Fruit fly (Drosophila melanogaster) whole organism, embryonic: ENCODE results near the gene CG12301.
A peak's percentile ranks its signal among the peaks of the same experiment; 100 is the strongest.

Source experiments
- Ada2b ChIP-seq: fragments of 200-800 bp; sonication (Bioruptor generic); IDR thresholded peaks from 2 replicates; pipeline ENCODE4 v1.3.6; 2022; ENCODE audit warnings: missing biosample characterization, missing genetic modification characterization
- Atf3 ChIP-seq: fragments of 200-800 bp; sonication (Bioruptor generic); optimal IDR thresholded peaks from 3 replicates; lab custom pipeline; 2016; ENCODE audit warnings: missing biosample characterization, missing genetic modification characterization
- CG10979 ChIP-seq: fragments of 200-800 bp; sonication (Bioruptor generic); optimal IDR thresholded peaks from 2 replicates; lab custom pipeline; 2018; ENCODE audit warnings: missing biosample characterization, mild to moderate bottlenecking, missing genetic modification characterization, moderate library complexity
- CG14710 ChIP-seq: fragments of 200-800 bp; sonication (Bioruptor generic); optimal IDR thresholded peaks from 3 replicates; lab custom pipeline; 2019; ENCODE audit warnings: missing biosample characterization, mild to moderate bottlenecking, missing genetic modification characterization, moderate library complexity
- CG15601 ChIP-seq: fragments of 200-800 bp; sonication (Bioruptor generic); optimal IDR thresholded peaks from 3 replicates; lab custom pipeline; 2019; ENCODE audit warnings: missing biosample characterization, mild to moderate bottlenecking, missing genetic modification characterization, moderate library complexity
- CG17328 ChIP-seq: fragments of 200-800 bp; sonication (Bioruptor generic); IDR thresholded peaks from 2 replicates; pipeline ENCODE4 v1.3.6; 2022; ENCODE audit warnings: missing biosample characterization, missing genetic modification characterization
- CG18262 ChIP-seq: fragments of 200-800 bp; optimal IDR thresholded peaks from 3 replicates; lab custom pipeline; 2019; ENCODE audit warnings: missing biosample characterization, mild to moderate bottlenecking, missing genetic modification characterization, moderate library complexity
- CG2129 ChIP-seq: fragments of 200-800 bp; sonication (Bioruptor generic); IDR thresholded peaks from 2 replicates; pipeline ENCODE4 v1.3.6; 2022; ENCODE audit warnings: missing biosample characterization, missing genetic modification characterization; ENCODE audit not compliant: partially characterized antibody
- CG31441 ChIP-seq: fragments of 200-800 bp; sonication (Bioruptor generic); IDR thresholded peaks from 2 replicates; pipeline ENCODE4 v1.3.6; 2022; ENCODE audit warnings: missing biosample characterization, missing genetic modification characterization
- CG42726 ChIP-seq: fragments of 200-800 bp; sonication (Bioruptor generic); IDR thresholded peaks from 2 replicates; pipeline ENCODE4 v1.3.6; 2022; ENCODE audit warnings: missing biosample characterization, missing genetic modification characterization; ENCODE audit not compliant: partially characterized antibody
- CG43689 ChIP-seq: fragments of 200-800 bp; sonication (Bioruptor generic); IDR thresholded peaks from 2 replicates; pipeline ENCODE4 v1.3.6; 2022; ENCODE audit warnings: missing biosample characterization, missing genetic modification characterization
- CG7556 ChIP-seq: fragments of 200-800 bp; sonication (Bioruptor generic); optimal IDR thresholded peaks from 2 replicates; lab custom pipeline; 2017; ENCODE audit warnings: missing biosample characterization, mild to moderate bottlenecking, missing genetic modification characterization
- CG7987 ChIP-seq: fragments of 200-800 bp; sonication (Bioruptor generic); optimal IDR thresholded peaks from 2 replicates; lab custom pipeline; 2018; ENCODE audit warnings: missing biosample characterization, mild to moderate bottlenecking, missing genetic modification characterization, moderate library complexity
- CG8359 ChIP-seq: fragments of 200-800 bp; sonication (Bioruptor generic); optimal IDR thresholded peaks from 2 replicates; lab custom pipeline; 2017; ENCODE audit warnings: missing biosample characterization, mild to moderate bottlenecking, missing genetic modification characterization, borderline replicate concordance
- CG8765 ChIP-seq: fragments of 200-800 bp; sonication (Bioruptor generic); IDR thresholded peaks from 2 replicates; pipeline ENCODE4 v1.3.6; 2022; ENCODE audit warnings: missing biosample characterization, missing genetic modification characterization
- CG8924 ChIP-seq: fragments of 200-800 bp; optimal IDR thresholded peaks from 3 replicates; lab custom pipeline; 2019; ENCODE audit warnings: missing biosample characterization, mild to moderate bottlenecking, missing genetic modification characterization, moderate library complexity
- D19B ChIP-seq: fragments of 200-800 bp; sonication (Bioruptor generic); optimal IDR thresholded peaks from 2 replicates; lab custom pipeline; 2017; ENCODE audit warnings: missing biosample characterization, mild to moderate bottlenecking, missing genetic modification characterization
- Ets65A ChIP-seq: fragments of 200-800 bp; sonication (Bioruptor generic); peaks from one replicate; lab custom pipeline; 2016; ENCODE audit warnings: missing biosample characterization, missing genetic modification characterization
- Gug ChIP-seq: fragments of 200-800 bp; sonication (Bioruptor generic); IDR thresholded peaks from 4 replicates; pipeline ENCODE4 v1.3.6; 2022; ENCODE audit warnings: missing biosample characterization, missing genetic modification characterization
- Hr3 ChIP-seq: fragments of 200-800 bp; sonication (Bioruptor generic); optimal IDR thresholded peaks from 3 replicates; lab custom pipeline; 2016; ENCODE audit warnings: missing biosample characterization, missing genetic modification characterization
- Mrtf ChIP-seq: fragments of 200-800 bp; sonication (Bioruptor generic); IDR thresholded peaks from 3 replicates; pipeline ENCODE4 v1.3.6; 2022; ENCODE audit warnings: missing biosample characterization, missing genetic modification characterization
- NK7.1 ChIP-seq: fragments of 200-800 bp; sonication (Bioruptor generic); optimal IDR thresholded peaks from 3 replicates; lab custom pipeline; 2016; ENCODE audit warnings: missing biosample characterization, missing genetic modification characterization
- Opbp ChIP-seq: fragments of 200-800 bp; sonication (Bioruptor generic); IDR thresholded peaks from 3 replicates; pipeline ENCODE4 v1.3.6; 2022; ENCODE audit warnings: missing biosample characterization, missing genetic modification characterization; ENCODE audit not compliant: partially characterized antibody
- Sox102F ChIP-seq: fragments of 200-800 bp; sonication (Bioruptor generic); optimal IDR thresholded peaks from 2 replicates; lab custom pipeline; 2018; ENCODE audit warnings: missing biosample characterization, mild to moderate bottlenecking, missing genetic modification characterization, moderate library complexity
- Vsx1 ChIP-seq: fragments of 200-800 bp; sonication (Bioruptor generic); optimal IDR thresholded peaks from 2 replicates; lab custom pipeline; 2017; ENCODE audit warnings: missing biosample characterization, mild to moderate bottlenecking, missing genetic modification characterization, missing genetic modification reagents
- bsh ChIP-seq, 2 experiments: fragments of 200-800 bp; sonication (Bioruptor generic); optimal IDR thresholded peaks; 2 replicates each; lab custom pipeline; 2017 to 2018; ENCODE audit warnings: mild to moderate bottlenecking in 2 of 2, missing biosample characterization in 2 of 2, missing genetic modification characterization in 2 of 2, moderate library complexity in 1 of 2
- cg ChIP-seq: fragments of 200-800 bp; sonication (Bioruptor generic); optimal IDR thresholded peaks from 3 replicates; lab custom pipeline; 2019; ENCODE audit warnings: missing biosample characterization, mild to moderate bottlenecking, missing genetic modification characterization, moderate library complexity
- ci ChIP-seq: fragments of 200-800 bp; sonication (Bioruptor generic); IDR thresholded peaks from 3 replicates; pipeline ENCODE4 v1.3.6; 2022; ENCODE audit warnings: missing biosample characterization, missing genetic modification characterization
- dmrt99B ChIP-seq: fragments of 200-800 bp; sonication (Bioruptor generic); optimal IDR thresholded peaks from 2 replicates; lab custom pipeline; 2018; ENCODE audit warnings: missing biosample characterization, mild to moderate bottlenecking, missing genetic modification characterization, moderate library complexity
- emc ChIP-seq: fragments of 200-800 bp; sonication (Bioruptor generic); optimal IDR thresholded peaks from 2 replicates; lab custom pipeline; 2016; ENCODE audit warnings: missing biosample characterization, missing genetic modification characterization
- fd102C ChIP-seq: fragments of 200-800 bp; sonication (Bioruptor generic); optimal IDR thresholded peaks from 2 replicates; lab custom pipeline; 2018; ENCODE audit warnings: missing biosample characterization, mild to moderate bottlenecking, missing genetic modification characterization, moderate library complexity
- fd3F ChIP-seq: fragments of 200-800 bp; sonication (Bioruptor generic); optimal IDR thresholded peaks from 2 replicates; lab custom pipeline; 2018; ENCODE audit warnings: missing biosample characterization, mild to moderate bottlenecking, missing genetic modification characterization, moderate library complexity
- gsb ChIP-seq: fragments of 200-800 bp; sonication (Bioruptor generic); IDR thresholded peaks from 2 replicates; pipeline ENCODE4 v1.3.6; 2022; ENCODE audit warnings: missing biosample characterization, missing genetic modification characterization
- kay ChIP-seq: fragments of 200-800 bp; sonication (Bioruptor generic); optimal IDR thresholded peaks from 2 replicates; lab custom pipeline; 2016; ENCODE audit warnings: missing biosample characterization, missing genetic modification characterization
- lab ChIP-seq: fragments of 200-800 bp; sonication (Bioruptor generic); optimal IDR thresholded peaks from 3 replicates; lab custom pipeline; 2017; ENCODE audit warnings: missing biosample characterization, missing genetic modification characterization, mild to moderate bottlenecking, moderate library complexity, missing genetic modification reagents
- lov ChIP-seq, 2 experiments: fragments of 200-800 bp in 1 of 2; fragments of >200 bp in 1 of 2; sonication (Bioruptor generic) in 1 of 2; IDR thresholded peaks in 1 of 2; optimal IDR thresholded peaks in 1 of 2; 2 replicates in 1 of 2; 3 replicates in 1 of 2; pipeline versions ENCODE4 v1.3.6 to Lab custom; 2017 to 2022; ENCODE audit warnings: missing biosample characterization in 1 of 2, missing genetic modification characterization in 1 of 2
- pan ChIP-seq, 4 experiments: fragments of >200 bp in 3 of 4; fragments of 200-800 bp in 1 of 4; sonication (Bioruptor generic) in 1 of 4; optimal IDR thresholded peaks in 3 of 4; IDR thresholded peaks in 1 of 4; 2 replicates each; pipeline versions ENCODE4 v1.3.6 to Lab custom; 2017 to 2022; ENCODE audit warnings: missing biosample characterization in 2 of 4, missing genetic modification characterization in 2 of 4, mixed read lengths in 1 of 4
- prd ChIP-seq, 3 experiments: fragments of >200 bp in 2 of 3; fragments of 200-800 bp in 1 of 3; sonication (Bioruptor generic) in 1 of 3; optimal IDR thresholded peaks in 2 of 3; IDR thresholded peaks in 1 of 3; 2 replicates in 2 of 3; 3 replicates in 1 of 3; pipeline versions ENCODE4 v1.3.6 to Lab custom; 2017 to 2022; ENCODE audit warnings: missing biosample characterization in 1 of 3, missing genetic modification characterization in 1 of 3
- psq ChIP-seq: fragments of 200-800 bp; sonication (Bioruptor generic); optimal IDR thresholded peaks from 2 replicates; lab custom pipeline; 2017; ENCODE audit warnings: missing biosample characterization, missing genetic modification characterization
- row ChIP-seq: fragments of 200-800 bp; sonication (Bioruptor generic); IDR thresholded peaks from 3 replicates; pipeline ENCODE4 v1.3.6; 2022; ENCODE audit warnings: missing biosample characterization, missing genetic modification characterization
- run ChIP-seq: fragments of 200-800 bp; sonication (Bioruptor generic); optimal IDR thresholded peaks from 3 replicates; lab custom pipeline; 2018; ENCODE audit warnings: missing biosample characterization, mild to moderate bottlenecking, missing genetic modification characterization
- sd ChIP-seq: fragments of 200-800 bp; sonication (Bioruptor generic); optimal IDR thresholded peaks from 3 replicates; lab custom pipeline; 2018; ENCODE audit warnings: missing biosample characterization, mild to moderate bottlenecking, missing genetic modification characterization, moderate library complexity
- trh ChIP-seq: fragments of 200-800 bp; sonication (Bioruptor generic); optimal IDR thresholded peaks from 2 replicates; lab custom pipeline; 2016; ENCODE audit warnings: missing biosample characterization, missing genetic modification characterization
- vvl ChIP-seq: fragments of 200-800 bp; sonication (Bioruptor generic); IDR thresholded peaks from 2 replicates; pipeline ENCODE4 v1.3.6; 2022; ENCODE audit warnings: missing biosample characterization, missing genetic modification characterization
- zf30C ChIP-seq: fragments of 200-800 bp; sonication (Bioruptor generic); optimal IDR thresholded peaks from 3 replicates; lab custom pipeline; 2018; ENCODE audit warnings: missing biosample characterization, mild to moderate bottlenecking, missing genetic modification characterization

CG12301 gene

DNA sequence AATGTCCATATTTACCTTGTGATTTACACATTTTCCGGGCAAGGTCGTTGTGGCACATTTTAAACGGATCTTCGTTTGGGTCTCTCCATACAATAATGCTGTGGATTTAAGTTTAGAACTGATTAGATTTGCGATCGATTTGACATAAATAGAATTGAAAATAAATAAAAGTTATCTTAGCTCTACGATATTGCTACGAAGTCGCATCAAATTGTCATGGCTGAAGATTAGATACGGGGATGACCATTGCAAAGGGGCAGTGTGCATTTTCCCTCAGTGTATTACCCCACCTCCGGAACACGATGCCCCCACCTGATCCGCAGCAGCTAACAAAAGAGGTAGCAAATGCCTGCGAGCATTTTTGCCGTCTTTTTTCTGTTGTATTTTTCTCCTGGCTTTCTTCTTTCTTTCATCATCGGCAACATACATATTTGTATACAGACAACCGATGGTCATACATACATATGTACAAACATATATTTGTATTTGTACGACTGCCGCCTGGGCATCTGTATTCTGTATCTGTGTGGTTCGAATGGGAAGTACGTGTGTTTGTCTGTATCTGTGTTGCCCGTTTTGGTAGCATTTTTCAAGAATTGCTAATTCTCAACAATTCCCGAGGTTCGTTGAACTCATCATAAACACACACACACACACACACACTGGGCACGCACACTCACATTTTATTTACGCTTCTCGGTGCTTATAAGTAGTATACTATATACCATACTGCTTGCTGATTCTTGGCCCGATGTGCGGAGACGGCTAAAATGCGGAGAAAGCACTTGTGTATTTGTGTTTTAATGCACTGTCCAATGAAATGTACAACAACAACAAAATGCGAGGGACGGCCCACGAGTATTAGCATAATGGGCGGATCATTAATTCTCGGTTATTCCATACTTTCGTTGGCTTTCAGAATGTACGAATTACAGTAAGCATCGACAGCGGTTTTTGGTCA lies 35.9 kb upstream of the CG12301 start (continued):
- no peak for TF ChIP-seq CG17328
- peak; percentile 53 for TF ChIP-seq sd (tag; lab: Kevin White, UChicago)
- TF ChIP-seq row (GFP tag; lab: Robert Waterston, UW), result 0 out of 3 replicates have a peak, but pooled peaks have one; percentile 10
- TF ChIP-seq trh (GFP tag; lab: Kevin White, UChicago), result no peak
- peak; percentile 41 for TF ChIP-seq CG18262 (tag; lab: Kevin White, UChicago)
- TF ChIP-seq CG43689 (GFP tag; lab: Robert Waterston, UW), result no peak
- no peak for TF ChIP-seq Atf3 (GFP tag; lab: Kevin White, UChicago)
- TF ChIP-seq CG7987 (GFP tag; lab: Kevin White, UChicago), result no peak
- TF ChIP-seq Opbp (GFP tag; lab: Robert Waterston, UW), result 0 out of 3 replicates have a peak, but pooled peaks have one; percentile 12
- no peak for TF ChIP-seq CG2129 (GFP tag; lab: Robert Waterston, UW)
- no peak for TF ChIP-seq gsb (GFP tag; lab: Robert Waterston, UW)
- peak; percentile 6 for TF ChIP-seq CG14710 (tag; lab: Kevin White, UChicago)
- TF ChIP-seq fd3F, result no peak
- TF ChIP-seq lab (GFP tag; lab: Kevin White, UChicago), result peak; percentile 12
- TF ChIP-seq psq (GFP tag; lab: Kevin White, UChicago), result no peak
- TF ChIP-seq Gug (GFP tag; lab: Robert Waterston, UW), result peak; percentile 16; the same call in 1 of the 4 replicates
- no peak for TF ChIP-seq fd102C (GFP tag; lab: Kevin White, UChicago)
- peak; percentile 45 for TF ChIP-seq zf30C (GFP tag; lab: Kevin White, UChicago)
- no peak for TF ChIP-seq Vsx1 (GFP tag; lab: Kevin White, UChicago)
- no peak for TF ChIP-seq pan (optimal IDR thresholded peaks at IDR 0.05; lab: Kevin White, UChicago)
- TF ChIP-seq pan (GFP tag; optimal IDR thresholded peaks at IDR 0.05 in 1 of 2, IDR thresholded peaks at IDR 0.05 in 1 of 2), result peak in 1 of 2 experiments; percentile 19
- TF ChIP-seq D19B (GFP tag; lab: Kevin White, UChicago), result no peak
- TF ChIP-seq CG10979 (tag; lab: Kevin White, UChicago), result peak; percentile 8
- no peak for TF ChIP-seq CG8765
- peak; percentile 20 for TF ChIP-seq dmrt99B (tag; lab: Kevin White, UChicago)
- TF ChIP-seq run (tag; lab: Kevin White, UChicago), result no peak
- TF ChIP-seq NK7.1 (GFP tag; lab: Kevin White, UChicago), result no peak
- no peak for TF ChIP-seq emc (GFP tag; lab: Kevin White, UChicago)
- peak; percentile 12; the same call in 1 of the 2 replicates for TF ChIP-seq vvl (GFP tag; lab: Robert Waterston, UW)
- peak; percentile 60 for TF ChIP-seq Ets65A (GFP tag; lab: Kevin White, UChicago)
- TF ChIP-seq lov (optimal IDR thresholded peaks at IDR 0.05; lab: Kevin White, UChicago), result no peak
- 0 out of 3 replicates have a peak, but pooled peaks have one; percentile 32 for TF ChIP-seq lov (GFP tag; IDR thresholded peaks at IDR 0.05; lab: Robert Waterston, UW)
- TF ChIP-seq cg, result peak; percentile 88
- no peak for TF ChIP-seq CG7556 (GFP tag; lab: Kevin White, UChicago)
- TF ChIP-seq Sox102F (GFP tag; lab: Kevin White, UChicago), result peak; percentile 17
- 0 out of 2 replicates have a peak, but pooled peaks have one; percentile 17 for TF ChIP-seq CG31441 (GFP tag; lab: Robert Waterston, UW)
- peak; percentile 46; the same call in 1 of the 3 replicates for TF ChIP-seq ci (GFP tag; lab: Robert Waterston, UW)
- TF ChIP-seq Mrtf, result no peak
- TF ChIP-seq bsh (GFP tag; optimal IDR thresholded peaks at IDR 0.05; lab: Kevin White, UChicago), result peak in 1 of 2 experiments; percentile 20
- no peak for TF ChIP-seq prd (optimal IDR thresholded peaks at IDR 0.05; lab: Kevin White, UChicago)
- peak; percentile 28; the same call in 1 of the 3 replicates for TF ChIP-seq prd (GFP tag; IDR thresholded peaks at IDR 0.05; lab: Robert Waterston, UW)
- TF ChIP-seq Hr3, result no peak
- no peak for TF ChIP-seq CG42726 (GFP tag; lab: Robert Waterston, UW)
- TF ChIP-seq kay (GFP tag; lab: Kevin White, UChicago), result no peak
- TF ChIP-seq CG15601 (tag; lab: Kevin White, UChicago), result peak; percentile 6
- TF ChIP-seq CG8924 (tag; lab: Kevin White, UChicago), result no peak
- TF ChIP-seq CG8359, result no peak
- no peak for TF ChIP-seq Ada2b (GFP tag; lab: Robert Waterston, UW)
